Fruit fly (Drosophila melanogaster): Measurements from ENCODE around the gene CG8209.

Gene CG8209

dm6 chr3L:7988828-7989673 is 12.8 kb downstream of the CG8209 start (continued):
- TF ChIP-seq Sox14 (GFP tag; optimal IDR thresholded peaks at IDR 0.05) (peak; percentile 50), Hr4 (GFP tag; optimal IDR thresholded peaks at IDR 0.05) (peak; percentile 57), CG6163 (GFP tag; IDR thresholded peaks at IDR 0.05) (no peak), fd85E (GFP tag; optimal IDR thresholded peaks at IDR 0.05) (no peak), CG32006 (GFP tag; optimal IDR thresholded peaks at IDR 0.05) (peak; percentile 76), CG8119 (GFP tag; IDR thresholded peaks at IDR 0.05) (peak; percentile 58; the same call in 2 of the 3 replicates), lz (GFP tag; optimal IDR thresholded peaks at IDR 0.05) (peak; percentile 20), Lpt (GFP tag; optimal IDR thresholded peaks at IDR 0.05) (peak; percentile 51), Hr39 (GFP tag; optimal IDR thresholded peaks at IDR 0.05) (peak; percentile 11), fkh (GFP tag; optimal IDR thresholded peaks at IDR 0.05) (peak; percentile 26), svp (GFP tag) (no peak), CG3032 (tag; optimal IDR thresholded peaks at IDR 0.05) (peak; percentile 82), CG16779 (tag; optimal IDR thresholded peaks at IDR 0.05) (peak; percentile 7), Hr38 (GFP tag; optimal IDR thresholded peaks at IDR 0.05) (no peak), CG4318 (GFP tag; optimal IDR thresholded peaks at IDR 0.05) (peak; percentile 22), CG34406 (GFP tag; optimal IDR thresholded peaks at IDR 0.05) (peak; percentile 18), CG6854 (GFP tag; optimal IDR thresholded peaks at IDR 0.05) (peak; percentile 1), Eip78C (GFP tag) (peak; percentile 92), CG11902 (GFP tag; optimal IDR thresholded peaks at IDR 0.05) (no peak), CG6808 (GFP tag; optimal IDR thresholded peaks at IDR 0.05) (peak; percentile 67), CG8319 (GFP tag; optimal IDR thresholded peaks at IDR 0.05) (no peak), CG9139 (GFP tag; optimal IDR thresholded peaks at IDR 0.05) (peak; percentile 9), CG10631 (GFP tag; optimal IDR thresholded peaks at IDR 0.05) (peak; percentile 59), salr (GFP tag; optimal IDR thresholded peaks at IDR 0.05) (peak in 1 of 2 experiments; percentile 55), CG11762 (GFP tag; optimal IDR thresholded peaks at IDR 0.05; ENCODE audit: insufficient read depth) (peak; percentile 54)

dm6 chr3L:7990256-7990655 is 14.1 kb downstream of the CG8209 start:
- peak; percentile 58 for TF ChIP-seq CG32006 (GFP tag; optimal IDR thresholded peaks at IDR 0.05)
- no peak for TF ChIP-seq CG34406 (GFP tag; optimal IDR thresholded peaks at IDR 0.05)
- TF ChIP-seq Hr4 (GFP tag; optimal IDR thresholded peaks at IDR 0.05), result peak; percentile 44
- TF ChIP-seq CG3032 (tag; optimal IDR thresholded peaks at IDR 0.05), result no peak
- TF ChIP-seq salr (GFP tag; optimal IDR thresholded peaks at IDR 0.05), result no peak
- no peak for TF ChIP-seq Hr38 (GFP tag; optimal IDR thresholded peaks at IDR 0.05)
- TF ChIP-seq CG16779 (tag; optimal IDR thresholded peaks at IDR 0.05), result no peak
- no peak for TF ChIP-seq achi (GFP tag; optimal IDR thresholded peaks at IDR 0.05)
- no peak for TF ChIP-seq Eip75B (GFP tag; optimal IDR thresholded peaks at IDR 0.05)
- peak; percentile 4 for TF ChIP-seq esn (GFP tag; optimal IDR thresholded peaks at IDR 0.05)
- TF ChIP-seq Eip93F (GFP tag; optimal IDR thresholded peaks at IDR 0.05), result no peak
- TF ChIP-seq CG9139 (GFP tag; optimal IDR thresholded peaks at IDR 0.05), result no peak
- no peak for TF ChIP-seq Lpt (GFP tag; optimal IDR thresholded peaks at IDR 0.05)
- no peak for TF ChIP-seq fd85E (GFP tag; optimal IDR thresholded peaks at IDR 0.05)
- TF ChIP-seq CG15336 (GFP tag; IDR thresholded peaks at IDR 0.05), result 0 out of 2 replicates have a peak, but pooled peaks have one; percentile 46
- no peak for TF ChIP-seq CG6854 (GFP tag; optimal IDR thresholded peaks at IDR 0.05)
- no peak for TF ChIP-seq svp (GFP tag)
- no peak for TF ChIP-seq Ets96B (tag; optimal IDR thresholded peaks at IDR 0.05)
- no peak for TF ChIP-seq CG10669 (GFP tag; optimal IDR thresholded peaks at IDR 0.05)
- TF ChIP-seq cyc (GFP tag; optimal IDR thresholded peaks at IDR 0.05), result no peak
- TF ChIP-seq CG8119 (GFP tag; IDR thresholded peaks at IDR 0.05), result peak; percentile 70
- no peak for TF ChIP-seq Gug (GFP tag; IDR thresholded peaks at IDR 0.05)
- TF ChIP-seq Eip78C (GFP tag), result peak; percentile 59
- TF ChIP-seq dsx (GFP tag; optimal IDR thresholded peaks at IDR 0.05; ENCODE audit: poor library complexity, severe bottlenecking), result no peak
- peak; percentile 7 for TF ChIP-seq CG6276 (GFP tag; optimal IDR thresholded peaks at IDR 0.05)
- TF ChIP-seq pdm3 (GFP tag; optimal IDR thresholded peaks at IDR 0.05), result peak; percentile 19
- TF ChIP-seq CG6792 (GFP tag; optimal IDR thresholded peaks at IDR 0.05), result no peak
- no peak for TF ChIP-seq dac (GFP tag; optimal IDR thresholded peaks at IDR 0.05)
- 0 out of 3 replicates have a peak, but pooled peaks have one; percentile 11 for TF ChIP-seq CG6163 (GFP tag; IDR thresholded peaks at IDR 0.05)
- no peak for TF ChIP-seq topi (GFP tag; optimal IDR thresholded peaks at IDR 0.05)
- TF ChIP-seq fkh (GFP tag; optimal IDR thresholded peaks at IDR 0.05), result no peak
- no peak for TF ChIP-seq OdsH (GFP tag; optimal IDR thresholded peaks at IDR 0.05)
- no peak for TF ChIP-seq Met (GFP tag; optimal IDR thresholded peaks at IDR 0.05)
- TF ChIP-seq CG10631 (GFP tag; optimal IDR thresholded peaks at IDR 0.05), result no peak
- no peak for TF ChIP-seq CG6808 (GFP tag; optimal IDR thresholded peaks at IDR 0.05)
- TF ChIP-seq CG3919 (GFP tag; optimal IDR thresholded peaks at IDR 0.05), result peak; percentile 6
- TF ChIP-seq Blimp-1 (GFP tag; optimal IDR thresholded peaks at IDR 0.05), result no peak
- no peak for TF ChIP-seq Sox14 (GFP tag; optimal IDR thresholded peaks at IDR 0.05)
- TF ChIP-seq Ets21C (GFP tag; optimal IDR thresholded peaks at IDR 0.05), result no peak
- no peak for TF ChIP-seq CG11294 (GFP tag; IDR thresholded peaks at IDR 0.05)

All from whole organism, prepupa.